Fruit fly (Drosophila melanogaster) whole organism, embryonic: ENCODE results near the gene mRpL51.

Experiments
- B-H2 ChIP-seq: fragments of 200-800 bp; sonication (Bioruptor generic); optimal IDR thresholded peaks from 2 replicates; lab custom pipeline; 2018; ENCODE audit warnings: missing biosample characterization, mild to moderate bottlenecking, missing genetic modification characterization
- Bgb ChIP-seq: fragments of 200-800 bp; sonication (Bioruptor generic); IDR thresholded peaks from 2 replicates; pipeline ENCODE4 v1.3.6; 2022; ENCODE audit warnings: missing biosample characterization, missing genetic modification characterization; ENCODE audit not compliant: partially characterized antibody
- CG11456 ChIP-seq: fragments of 200-800 bp; sonication (Bioruptor generic); IDR thresholded peaks from 3 replicates; pipeline ENCODE4 v1.3.6; 2022; ENCODE audit warnings: missing biosample characterization, missing genetic modification characterization
- CG12104 ChIP-seq: fragments of 200-800 bp; sonication (Bioruptor generic); optimal IDR thresholded peaks from 3 replicates; lab custom pipeline; 2016; ENCODE audit warnings: missing biosample characterization, missing genetic modification characterization
- CG12155 ChIP-seq: fragments of 200-800 bp; sonication (Bioruptor generic); optimal IDR thresholded peaks from 3 replicates; lab custom pipeline; 2016; ENCODE audit warnings: missing biosample characterization, missing genetic modification characterization
- CG12659 ChIP-seq: fragments of 200-800 bp; sonication (Bioruptor generic); optimal IDR thresholded peaks from 3 replicates; lab custom pipeline; 2017; ENCODE audit warnings: mild to moderate bottlenecking, missing biosample characterization, missing genetic modification reagents, missing genetic modification characterization
- CG13287 ChIP-seq: fragments of 200-800 bp; sonication (Bioruptor generic); IDR thresholded peaks from 2 replicates; pipeline ENCODE4 v1.3.6; 2022; ENCODE audit warnings: missing biosample characterization, missing genetic modification characterization; ENCODE audit not compliant: partially characterized antibody
- CG13624 ChIP-seq: fragments of 200-800 bp; sonication (Bioruptor generic); optimal IDR thresholded peaks from 2 replicates; lab custom pipeline; 2016; ENCODE audit warnings: missing biosample characterization, missing genetic modification characterization
- CG13775 ChIP-seq: fragments of 200-800 bp; sonication (Bioruptor generic); optimal IDR thresholded peaks from 3 replicates; lab custom pipeline; 2017; ENCODE audit warnings: missing biosample characterization, mild to moderate bottlenecking, missing genetic modification characterization
- CG14710 ChIP-seq: fragments of 200-800 bp; sonication (Bioruptor generic); optimal IDR thresholded peaks from 3 replicates; lab custom pipeline; 2019; ENCODE audit warnings: missing biosample characterization, mild to moderate bottlenecking, missing genetic modification characterization, moderate library complexity
- CG15601 ChIP-seq: fragments of 200-800 bp; sonication (Bioruptor generic); optimal IDR thresholded peaks from 3 replicates; lab custom pipeline; 2019; ENCODE audit warnings: missing biosample characterization, mild to moderate bottlenecking, missing genetic modification characterization, moderate library complexity
- CG16863 ChIP-seq: fragments of 200-800 bp; sonication (Bioruptor generic); optimal IDR thresholded peaks from 3 replicates; lab custom pipeline; 2016; ENCODE audit warnings: missing biosample characterization, missing genetic modification characterization
- CG17359 ChIP-seq: fragments of 200-800 bp; sonication (Bioruptor generic); optimal IDR thresholded peaks from 3 replicates; lab custom pipeline; 2018; ENCODE audit warnings: missing biosample characterization, mild to moderate bottlenecking, missing genetic modification characterization, moderate library complexity
- CG18599 ChIP-seq: fragments of 200-800 bp; sonication (Bioruptor generic); optimal IDR thresholded peaks from 3 replicates; lab custom pipeline; 2017; ENCODE audit warnings: missing biosample characterization, missing genetic modification characterization, mild to moderate bottlenecking, moderate library complexity, missing genetic modification reagents
- CG30020 ChIP-seq: fragments of 200-800 bp; optimal IDR thresholded peaks from 2 replicates; lab custom pipeline; 2019; ENCODE audit warnings: missing biosample characterization, mild to moderate bottlenecking, missing genetic modification characterization, moderate library complexity
- CG4360 ChIP-seq: fragments of 200-800 bp; sonication (Bioruptor generic); IDR thresholded peaks from 2 replicates; pipeline ENCODE4 v1.3.6; 2022; ENCODE audit warnings: missing biosample characterization, missing genetic modification characterization
- CG6813 ChIP-seq: fragments of 200-800 bp; sonication (Bioruptor generic); optimal IDR thresholded peaks from 2 replicates; lab custom pipeline; 2017; ENCODE audit warnings: missing biosample characterization, missing genetic modification characterization, mild to moderate bottlenecking, moderate library complexity, missing genetic modification reagents
- CG7556 ChIP-seq: fragments of 200-800 bp; sonication (Bioruptor generic); optimal IDR thresholded peaks from 2 replicates; lab custom pipeline; 2017; ENCODE audit warnings: missing biosample characterization, mild to moderate bottlenecking, missing genetic modification characterization
- CG7839 ChIP-seq: fragments of 200-800 bp; sonication (Bioruptor generic); optimal IDR thresholded peaks from 3 replicates; lab custom pipeline; 2018; ENCODE audit warnings: missing biosample characterization, mild to moderate bottlenecking, missing genetic modification characterization, moderate library complexity
- ERR ChIP-seq: fragments of 200-800 bp; sonication (Bioruptor generic); optimal IDR thresholded peaks from 2 replicates; lab custom pipeline; 2016; ENCODE audit warnings: missing biosample characterization, missing genetic modification characterization
- Hand ChIP-seq: fragments of 200-800 bp; sonication (Bioruptor generic); optimal IDR thresholded peaks from 2 replicates; lab custom pipeline; 2017; ENCODE audit warnings: mild to moderate bottlenecking, missing biosample characterization, missing genetic modification reagents, missing genetic modification characterization
- Hr3 ChIP-seq: fragments of 200-800 bp; sonication (Bioruptor generic); optimal IDR thresholded peaks from 3 replicates; lab custom pipeline; 2016; ENCODE audit warnings: missing biosample characterization, missing genetic modification characterization
- MESR4 ChIP-seq: fragments of 200-800 bp; sonication (Bioruptor generic); optimal IDR thresholded peaks from 2 replicates; lab custom pipeline; 2018; ENCODE audit warnings: missing biosample characterization, mild to moderate bottlenecking, missing genetic modification characterization, moderate library complexity
- Max ChIP-seq: fragments of 200-800 bp; sonication (Bioruptor generic); optimal IDR thresholded peaks from 2 replicates; lab custom pipeline; 2016; ENCODE audit warnings: missing biosample characterization, mild to moderate bottlenecking, missing genetic modification characterization
- Sox100B ChIP-seq: fragments of 200-800 bp; sonication (Bioruptor generic); optimal IDR thresholded peaks from 3 replicates; lab custom pipeline; 2018; ENCODE audit warnings: missing biosample characterization, mild to moderate bottlenecking, missing genetic modification characterization
- Sry-β ChIP-seq: fragments of 200-800 bp; sonication (Bioruptor generic); optimal IDR thresholded peaks from 2 replicates; lab custom pipeline; 2018; ENCODE audit warnings: missing biosample characterization, mild to moderate bottlenecking, missing genetic modification characterization, moderate library complexity
- Vsx1 ChIP-seq: fragments of 200-800 bp; sonication (Bioruptor generic); optimal IDR thresholded peaks from 2 replicates; lab custom pipeline; 2017; ENCODE audit warnings: missing biosample characterization, mild to moderate bottlenecking, missing genetic modification characterization, missing genetic modification reagents
- Xbp1 ChIP-seq: fragments of 200-800 bp; sonication (Bioruptor generic); optimal IDR thresholded peaks from 3 replicates; lab custom pipeline; 2016; ENCODE audit warnings: missing biosample characterization, mild to moderate bottlenecking, missing genetic modification characterization
- ac ChIP-seq: fragments of 200-800 bp; sonication (Bioruptor generic); optimal IDR thresholded peaks from 3 replicates; lab custom pipeline; 2017; ENCODE audit warnings: missing biosample characterization, mild to moderate bottlenecking, missing genetic modification characterization
- bsh ChIP-seq, 2 experiments: fragments of 200-800 bp; sonication (Bioruptor generic); optimal IDR thresholded peaks; 2 replicates each; lab custom pipeline; 2017 to 2018; ENCODE audit warnings: mild to moderate bottlenecking in 2 of 2, missing biosample characterization in 2 of 2, missing genetic modification characterization in 2 of 2, moderate library complexity in 1 of 2
- cad ChIP-seq: fragments of >200 bp; optimal IDR thresholded peaks from 2 replicates; lab custom pipeline; 2017; ENCODE audit warnings: missing biosample characterization, missing genetic modification characterization
- chinmo ChIP-seq: fragments of 200-800 bp; sonication (Bioruptor generic); IDR thresholded peaks from 4 replicates; pipeline ENCODE4 v1.3.6; 2022; ENCODE audit warnings: missing biosample characterization, missing genetic modification characterization; ENCODE audit not compliant: partially characterized antibody
- da ChIP-seq: fragments of 200-800 bp; sonication (Bioruptor generic); optimal IDR thresholded peaks from 2 replicates; lab custom pipeline; 2016; ENCODE audit warnings: missing biosample characterization, missing genetic modification characterization
- fd3F ChIP-seq: fragments of 200-800 bp; sonication (Bioruptor generic); optimal IDR thresholded peaks from 2 replicates; lab custom pipeline; 2018; ENCODE audit warnings: missing biosample characterization, mild to moderate bottlenecking, missing genetic modification characterization, moderate library complexity
- fu2 ChIP-seq: fragments of 200-800 bp; sonication (Bioruptor generic); optimal IDR thresholded peaks from 2 replicates; lab custom pipeline; 2016; ENCODE audit warnings: missing biosample characterization, missing genetic modification characterization
- hbn ChIP-seq: fragments of 200-800 bp; sonication (Bioruptor generic); IDR thresholded peaks from 2 replicates; pipeline ENCODE4 v1.3.6; 2022; ENCODE audit warnings: missing biosample characterization, missing genetic modification characterization; ENCODE audit not compliant: partially characterized antibody
- her ChIP-seq: fragments of 200-800 bp; sonication (Bioruptor generic); optimal IDR thresholded peaks from 2 replicates; lab custom pipeline; 2016; ENCODE audit warnings: missing biosample characterization, missing genetic modification characterization
- ind ChIP-seq: fragments of 200-800 bp; sonication (Bioruptor generic); optimal IDR thresholded peaks from 3 replicates; lab custom pipeline; 2016; ENCODE audit warnings: missing biosample characterization, missing genetic modification characterization
- jumu ChIP-seq: fragments of 200-800 bp; sonication (Bioruptor generic); optimal IDR thresholded peaks from 3 replicates; lab custom pipeline; 2016; ENCODE audit warnings: missing biosample characterization, missing genetic modification characterization
- knrl ChIP-seq: fragments of 200-800 bp; sonication (Bioruptor generic); IDR thresholded peaks from 3 replicates; pipeline ENCODE4 v1.3.6; 2022; ENCODE audit warnings: missing biosample characterization, missing genetic modification characterization; ENCODE audit not compliant: partially characterized antibody
- lilli ChIP-seq: fragments of 200-800 bp; sonication (Bioruptor generic); optimal IDR thresholded peaks from 3 replicates; lab custom pipeline; 2016; ENCODE audit warnings: missing biosample characterization, missing genetic modification characterization
- nerfin-1 ChIP-seq: fragments of 200-800 bp; sonication (Bioruptor generic); optimal IDR thresholded peaks from 3 replicates; lab custom pipeline; 2019; ENCODE audit warnings: missing biosample characterization, mild to moderate bottlenecking, missing genetic modification characterization, moderate library complexity
- nerfin-2 ChIP-seq: fragments of 200-800 bp; sonication (Bioruptor generic); IDR thresholded peaks from 2 replicates; pipeline ENCODE4 v1.3.6; 2022; ENCODE audit warnings: missing biosample characterization, missing genetic modification characterization; ENCODE audit not compliant: partially characterized antibody
- row ChIP-seq: fragments of 200-800 bp; sonication (Bioruptor generic); IDR thresholded peaks from 3 replicates; pipeline ENCODE4 v1.3.6; 2022; ENCODE audit warnings: missing biosample characterization, missing genetic modification characterization
- run ChIP-seq: fragments of 200-800 bp; sonication (Bioruptor generic); optimal IDR thresholded peaks from 3 replicates; lab custom pipeline; 2018; ENCODE audit warnings: missing biosample characterization, mild to moderate bottlenecking, missing genetic modification characterization
- sens ChIP-seq: fragments of 200-800 bp; sonication (Bioruptor generic); peaks from one replicate; lab custom pipeline; 2016; ENCODE audit warnings: missing biosample characterization, missing genetic modification characterization
- tin ChIP-seq: fragments of 200-800 bp; sonication (Bioruptor generic); optimal IDR thresholded peaks from 3 replicates; lab custom pipeline; 2016; ENCODE audit warnings: missing biosample characterization, missing genetic modification characterization
- z ChIP-seq: fragments of 200-800 bp; sonication (Bioruptor generic); IDR thresholded peaks from 3 replicates; pipeline ENCODE4 v1.3.6; 2022; ENCODE audit warnings: missing biosample characterization, missing genetic modification characterization
- zfh2 ChIP-seq: fragments of 200-800 bp; sonication (Bioruptor generic); optimal IDR thresholded peaks from 2 replicates; lab custom pipeline; 2016; ENCODE audit warnings: missing biosample characterization, missing genetic modification characterization

Gene mRpL51

DNA sequence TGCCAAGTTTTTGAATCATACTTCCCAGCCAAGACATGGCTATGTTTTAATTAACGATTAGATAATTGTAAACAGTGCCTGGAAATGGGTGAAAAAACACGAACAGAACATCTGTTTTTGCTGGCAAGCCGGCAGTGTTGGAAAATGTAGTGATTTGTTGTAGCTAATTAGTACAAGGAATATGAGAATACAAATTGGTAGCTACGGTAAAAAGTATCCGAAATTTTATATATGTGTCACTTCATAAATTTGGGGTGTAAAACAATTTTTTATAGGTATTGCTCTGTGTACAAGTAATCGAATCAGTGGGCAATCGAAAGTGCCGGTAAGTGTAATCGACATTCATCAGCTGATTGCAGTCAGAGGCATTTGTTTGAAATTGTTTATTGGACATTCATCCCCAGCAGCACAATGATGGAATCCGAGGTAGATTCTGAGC is at the start of gene mRpL51, which contains the start of gene Uba4:
Gene mRpL51, minus strand, starts transcription at position 125 of the 439 bp plus-strand sequence.
Gene Uba4, plus strand, starts transcription at position 156 of the 439 bp plus-strand sequence.
- TF ChIP-seq cad (GFP tag; lab: Kevin White, UChicago) (no peak), Vsx1 (peak; percentile 100), CG12155 (peak; percentile 26), run (tag; lab: Kevin White, UChicago) (no peak), CG18599 (peak; percentile 67), ind (GFP tag; lab: Kevin White, UChicago) (peak; percentile 41), z (GFP tag; lab: Robert Waterston, UW) (no peak), CG7839 (tag; lab: Kevin White, UChicago) (peak; percentile 3), CG13624 (GFP tag; lab: Kevin White, UChicago) (peak; percentile 16), CG17359 (no peak), sens (GFP tag; lab: Kevin White, UChicago) (peak; percentile 93), hbn (GFP tag; lab: Robert Waterston, UW) (peak; percentile 40; the same call in 1 of the 2 replicates), CG11456 (no peak), lilli (peak; percentile 72), CG13775 (peak; percentile 16), ERR (GFP tag; lab: Kevin White, UChicago) (peak; percentile 23), CG7556 (GFP tag; lab: Kevin White, UChicago) (no peak), CG13287 (GFP tag; lab: Robert Waterston, UW) (peak; percentile 79), CG12659 (peak; percentile 52), Hr3 (GFP tag; lab: Kevin White, UChicago) (peak; percentile 1), Max (GFP tag; lab: Kevin White, UChicago) (peak; percentile 44), nerfin-1 (peak; percentile 79), fd3F (GFP tag; lab: Kevin White, UChicago) (no peak), zfh2 (GFP tag; lab: Kevin White, UChicago) (peak; percentile 56), Bgb (GFP tag; lab: Robert Waterston, UW) (peak; percentile 50; the same call in 1 of the 2 replicates), B-H2 (peak; percentile 39), CG12104 (peak; percentile 1), knrl (GFP tag; lab: Robert Waterston, UW) (peak; percentile 54; the same call in 1 of the 3 replicates), fu2 (peak; percentile 34), CG15601 (tag; lab: Kevin White, UChicago) (peak; percentile 10), her (peak; percentile 55), Sry-β (GFP tag; lab: Kevin White, UChicago) (no peak), CG16863 (no peak), Hand (GFP tag; lab: Kevin White, UChicago) (peak; percentile 31), row (GFP tag; lab: Robert Waterston, UW) (peak; percentile 39; the same call in 1 of the 3 replicates), CG4360 (GFP tag; lab: Robert Waterston, UW) (no peak), Xbp1 (GFP tag; lab: Kevin White, UChicago) (peak; percentile 39), jumu (GFP tag; lab: Kevin White, UChicago) (peak; percentile 18), chinmo (0 out of 4 replicates have a peak, but pooled peaks have one; percentile 38), bsh (GFP tag; optimal IDR thresholded peaks at IDR 0.05; lab: Kevin White, UChicago) (peak in 1 of 2 experiments; percentile 16), da (peak; percentile 23), ac (no peak), nerfin-2 (GFP tag; lab: Robert Waterston, UW) (peak; percentile 41; the same call in 1 of the 2 replicates), CG6813 (GFP tag; lab: Kevin White, UChicago) (no peak), tin (peak; percentile 45), Sox100B (GFP tag; lab: Kevin White, UChicago) (no peak), MESR4 (peak; percentile 46), CG14710 (tag; lab: Kevin White, UChicago) (peak; percentile 72), CG30020 (peak; percentile 31)
